Fruit fly (Drosophila melanogaster): ENCODE results near the gene Arp5.

DNA sequence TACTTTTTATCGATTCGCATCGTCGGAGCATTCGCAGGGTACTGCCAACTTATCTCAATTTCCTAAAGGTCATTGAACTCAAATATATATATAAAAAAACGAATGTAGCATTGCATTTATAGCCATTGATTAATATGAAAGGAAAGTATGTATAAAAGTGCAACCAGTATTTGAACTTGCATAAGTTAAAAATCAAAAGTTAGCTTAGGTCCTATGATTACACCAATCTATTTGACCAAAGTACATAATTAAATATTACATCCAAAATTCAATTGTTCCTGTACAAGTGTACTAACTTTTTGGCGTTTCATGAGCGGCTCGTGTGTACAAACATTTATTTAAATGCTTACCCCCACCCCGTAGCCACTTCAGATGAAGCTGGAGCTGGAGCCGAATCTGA, 27.8 kb upstream of the Arp5 start:
- TF ChIP-seq Myc (optimal IDR thresholded peaks at IDR 0.05) (no peak), Sin3A (optimal IDR thresholded peaks at IDR 0.05) (no peak)

Measured in Kc167 (cell line).